Worm (Caenorhabditis elegans): ENCODE measurements around the gene C42D4.18.

Gene C42D4.18

DNA sequence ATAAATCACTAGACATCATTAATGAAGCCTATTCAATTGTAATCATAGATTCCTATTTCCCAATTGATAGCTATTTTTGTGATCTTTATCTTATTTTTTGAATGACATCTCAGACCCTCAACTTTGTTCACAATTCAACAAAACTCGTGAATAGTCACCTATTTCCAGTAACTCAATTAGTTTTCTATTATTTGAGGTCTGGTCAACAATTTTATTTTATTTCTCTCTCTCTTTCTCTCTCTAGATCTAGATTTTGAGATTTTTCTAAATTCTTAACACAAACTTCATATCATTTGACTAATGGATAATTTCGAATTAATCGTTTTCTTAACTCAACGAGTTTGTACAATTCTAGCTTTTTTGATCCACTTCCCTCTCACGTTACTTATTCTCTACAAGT, 6.9 kb downstream of the C42D4.18 start, which contains the start of gene str-1:
Gene str-1, plus strand, starts transcription at position 301 of the 400 bp plus-strand sequence.
- no peak for TF ChIP-seq aly-2 (tag; optimal IDR thresholded peaks at IDR 0.05)
- no peak for TF ChIP-seq ceh-16 (tag; optimal IDR thresholded peaks at IDR 0.05)
- no peak for TF ChIP-seq mab-5 (tag; optimal IDR thresholded peaks at IDR 0.05)

DNA sequence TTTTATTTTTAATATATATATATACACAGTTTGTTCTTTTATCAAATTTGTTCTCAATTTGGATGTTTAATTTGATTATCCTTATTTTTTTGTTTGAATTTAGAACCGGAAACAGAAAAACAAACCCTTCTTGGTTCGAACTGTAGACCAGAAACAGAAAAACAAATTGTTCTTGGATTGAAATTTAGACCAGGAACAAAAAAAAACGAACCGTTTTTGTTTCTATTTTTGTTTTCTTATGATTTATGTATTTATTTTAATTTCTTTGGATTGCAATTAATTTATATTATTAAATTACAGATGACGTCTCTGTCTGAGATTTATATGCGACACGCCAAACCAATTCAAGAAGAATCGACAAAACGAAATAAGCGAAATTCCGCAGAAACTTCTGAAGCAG, 8.8 kb downstream of the C42D4.18 start, which contains the start of gene C42D4.19:
Gene C42D4.19, plus strand, starts transcription at position 301 of the 400 bp plus-strand sequence.
- TF ChIP-seq dmd-4 (tag; optimal IDR thresholded peaks at IDR 0.05) (no peak), egl-27 (tag; optimal IDR thresholded peaks at IDR 0.05) (no peak), C34F6.9 (tag; optimal IDR thresholded peaks at IDR 0.05) (no peak), nhr-10 (tag; optimal IDR thresholded peaks at IDR 0.05) (no peak), alr-1 (tag; optimal IDR thresholded peaks at IDR 0.05) (no peak), skn-1 (tag; optimal IDR thresholded peaks at IDR 0.05) (no peak), unc-55 (GFP tag; optimal IDR thresholded peaks at IDR 0.05) (no peak), gmeb-1 (tag; optimal IDR thresholded peaks at IDR 0.05) (no peak), lin-39 (tag; optimal IDR thresholded peaks at IDR 0.05) (no peak), mab-5 (tag; optimal IDR thresholded peaks at IDR 0.05) (no peak), elt-1 (tag; optimal IDR thresholded peaks at IDR 0.05) (no peak)

DNA sequence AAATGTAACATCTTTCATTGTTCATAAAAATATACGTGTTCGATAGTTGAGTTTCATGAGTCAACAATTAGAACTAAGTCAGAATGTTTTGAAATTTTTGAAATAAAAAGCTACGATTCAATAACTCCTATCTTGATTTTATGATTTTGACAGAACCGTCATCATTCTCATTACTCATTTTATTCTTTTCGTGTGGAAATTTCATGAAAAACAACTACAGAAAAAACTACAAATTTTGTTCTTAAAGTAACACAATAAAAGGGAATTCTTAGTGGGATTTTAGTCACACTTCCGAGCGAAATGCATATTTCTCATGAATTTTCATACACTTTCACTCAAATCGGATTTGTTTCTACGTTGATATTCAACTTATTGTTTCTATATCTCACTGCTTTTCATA, 10.3 kb downstream of the C42D4.18 start, which contains the start of gene str-44:
Gene str-44, plus strand, starts transcription at position 301 of the 400 bp plus-strand sequence.
- no peak for TF ChIP-seq mbf-1 (tag; optimal IDR thresholded peaks at IDR 0.05)

DNA sequence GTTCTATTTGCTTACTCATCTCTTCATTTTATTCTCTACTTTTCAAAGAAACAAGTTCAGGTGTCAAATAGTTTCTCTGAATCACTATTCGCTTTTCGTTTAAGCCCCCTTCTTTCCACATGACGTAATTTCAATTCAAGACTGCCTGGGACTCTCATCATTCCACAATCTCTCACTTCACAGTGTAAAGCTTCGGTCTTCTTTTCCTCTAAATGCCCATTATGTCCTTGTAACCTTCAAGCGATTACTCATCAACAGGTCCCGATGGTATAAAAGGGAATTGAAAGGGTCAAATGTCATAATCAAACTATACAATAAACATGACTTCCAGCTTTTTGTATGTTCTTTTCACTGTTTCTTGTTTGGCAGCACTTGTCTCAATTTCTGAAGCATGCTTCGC, 12.4 kb downstream of the C42D4.18 start, which contains the start of gene C42D4.3:
Gene C42D4.3, plus strand, starts transcription at position 298 of the 400 bp plus-strand sequence.
- TF ChIP-seq lin-11 (tag; optimal IDR thresholded peaks at IDR 0.05): no peak
- peak; percentile 52 for TF ChIP-seq fos-1 (tag; optimal IDR thresholded peaks at IDR 0.05)
- no peak for TF ChIP-seq nhr-77 (tag; optimal IDR thresholded peaks at IDR 0.05)
- no peak for TF ChIP-seq lin-13 (GFP tag; optimal IDR thresholded peaks at IDR 0.05)
- peak; percentile 86 for TF ChIP-seq nhr-25 (tag; optimal IDR thresholded peaks at IDR 0.05)
- no peak for TF ChIP-seq Y55F3AM.14 (GFP tag; optimal IDR thresholded peaks at IDR 0.05)
- TF ChIP-seq nhr-21 (tag; optimal IDR thresholded peaks at IDR 0.05): no peak
- TF ChIP-seq ZK546.5 (tag; optimal IDR thresholded peaks at IDR 0.05): no peak

DNA sequence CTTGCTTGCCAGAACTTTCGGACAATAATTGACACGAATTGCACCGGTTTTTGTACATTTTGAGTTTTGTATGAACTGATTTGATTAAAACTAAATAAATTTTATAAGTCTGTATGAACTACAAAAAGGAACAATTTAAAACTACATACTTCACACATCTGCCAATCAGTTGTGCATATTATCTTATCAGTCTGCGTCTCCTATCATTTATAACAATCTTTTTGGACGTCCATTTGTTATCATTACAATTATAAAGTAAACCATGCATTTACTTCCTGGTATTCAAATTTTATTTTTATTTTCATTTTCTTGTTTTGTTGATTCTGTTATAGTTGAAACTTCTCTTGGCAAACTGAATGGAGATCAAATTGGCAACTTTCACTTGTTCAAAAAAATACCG, 13.7 kb downstream of the C42D4.18 start, which contains the start of gene cest-10:
Gene cest-10, plus strand, starts transcription at position 254 of the 400 bp plus-strand sequence.
- TF ChIP-seq blmp-1 (tag; optimal IDR thresholded peaks at IDR 0.05; ENCODE audit: insufficient read depth): peak; percentile 9
- peak; percentile 29 for TF ChIP-seq sma-9 (GFP tag; optimal IDR thresholded peaks at IDR 0.05)
- no peak for TF ChIP-seq sma-9 (tag; optimal IDR thresholded peaks at IDR 0.05)
- TF ChIP-seq ceh-82 (tag; optimal IDR thresholded peaks at IDR 0.05): no peak
- TF ChIP-seq nhr-25 (tag; optimal IDR thresholded peaks at IDR 0.05): peak; percentile 40
- TF ChIP-seq fos-1 (tag; optimal IDR thresholded peaks at IDR 0.05): peak; percentile 65

DNA sequence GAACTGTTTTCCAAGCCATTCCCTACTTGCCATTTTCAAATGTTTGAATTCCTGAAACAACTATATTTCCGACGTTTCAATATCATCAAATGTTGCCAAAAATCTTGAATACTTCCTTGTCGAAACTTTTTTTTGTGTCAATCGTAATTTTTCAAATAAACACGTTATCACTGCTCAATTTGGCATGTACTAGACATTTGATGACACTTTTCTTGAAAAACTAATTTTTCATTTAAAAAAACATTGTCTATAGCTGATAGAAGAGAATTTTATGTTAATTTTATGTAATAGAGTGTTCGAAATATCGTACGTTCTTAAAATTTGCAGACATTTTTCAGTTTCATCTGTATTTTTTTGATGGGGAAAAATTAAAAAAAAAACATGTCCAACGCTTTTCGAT, 16.2 kb downstream of the C42D4.18 start:
- TF ChIP-seq peb-1 (tag; optimal IDR thresholded peaks at IDR 0.05) (no peak), fos-1 (tag; optimal IDR thresholded peaks at IDR 0.05) (no peak), unc-62 (GFP tag; optimal IDR thresholded peaks at IDR 0.05) (no peak), mab-5 (tag; optimal IDR thresholded peaks at IDR 0.05) (no peak), zag-1 (tag; optimal IDR thresholded peaks at IDR 0.05) (no peak), F13H6.1 (tag; optimal IDR thresholded peaks at IDR 0.05) (no peak), mbf-1 (tag; optimal IDR thresholded peaks at IDR 0.05) (no peak), sma-3 (GFP tag; optimal IDR thresholded peaks at IDR 0.05) (no peak)

DNA sequence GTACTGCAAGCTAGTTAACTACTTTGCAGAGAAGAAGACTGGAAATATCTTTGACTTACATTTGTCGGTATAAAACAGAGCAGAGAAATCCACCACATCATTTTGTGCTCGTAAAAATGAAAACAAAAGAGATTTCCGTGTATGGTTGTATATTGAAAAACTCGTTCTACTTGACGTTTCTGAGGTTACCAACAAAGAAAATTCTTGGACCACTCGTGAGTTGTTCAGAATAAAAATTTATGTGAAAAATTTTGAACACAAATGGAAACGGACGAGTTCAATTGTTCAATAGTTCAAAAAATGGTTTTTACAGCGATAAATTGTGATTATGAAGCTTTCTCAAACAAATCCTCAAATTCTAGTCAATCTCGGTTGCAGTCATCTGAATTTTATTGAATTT, 18.0 kb downstream of the C42D4.18 start, which contains the start of gene clec-179:
Gene clec-179, minus strand, starts transcription at position 101 of the 400 bp plus-strand sequence.
- TF ChIP-seq R02D3.7 (tag; optimal IDR thresholded peaks at IDR 0.05) (no peak), mbf-1 (tag; optimal IDR thresholded peaks at IDR 0.05) (no peak), gmeb-1 (tag; optimal IDR thresholded peaks at IDR 0.05) (no peak), mab-5 (tag; optimal IDR thresholded peaks at IDR 0.05) (no peak), mdl-1 (tag; optimal IDR thresholded peaks at IDR 0.05) (no peak), ama-1 (optimal IDR thresholded peaks at IDR 0.05) (no peak), nhr-129 (tag; optimal IDR thresholded peaks at IDR 0.05) (no peak), elt-1 (tag; optimal IDR thresholded peaks at IDR 0.05) (no peak), ztf-1 (GFP tag; conservative IDR thresholded peaks at IDR 0.05) (no peak), egl-27 (tag; optimal IDR thresholded peaks at IDR 0.05) (no peak)
